Worm (Caenorhabditis elegans) whole organism, early embryonic: ENCODE measurements around the gene F22E12.3.

Source experiments
- ama-1 ChIP-seq: fragments of 150-350 bp; optimal IDR thresholded peaks from 2 replicates; lab custom pipeline; 2014
- ceh-13 ChIP-seq: fragments of 200-800 bp; sonication (Bioruptor generic); optimal IDR thresholded peaks from 2 replicates; lab custom pipeline; 2018; ENCODE audit warnings: mild to moderate bottlenecking, missing genetic modification characterization, missing compliant biosample characterization
- ceh-36 ChIP-seq: sonication (generic microtip); optimal IDR thresholded peaks from 2 replicates; lab custom pipeline; 2016; ENCODE audit warnings: missing genetic modification characterization, inconsistent platforms, missing compliant biosample characterization
- flt-1 ChIP-seq: fragments of 200-800 bp; sonication (Bioruptor generic); IDR thresholded peaks from 2 replicates; pipeline ENCODE4 v1.3.6; 2022; ENCODE audit warnings: missing genetic modification characterization, missing compliant biosample characterization
- scrt-1 ChIP-seq: fragments of 200-800 bp; sonication (Bioruptor generic); IDR thresholded peaks from 2 replicates; pipeline ENCODE4 v1.3.6; 2022; ENCODE audit warnings: missing genetic modification characterization, missing compliant biosample characterization
- tbx-11 ChIP-seq: fragments of 200-800 bp; sonication (Bioruptor generic); IDR thresholded peaks from 2 replicates; pipeline ENCODE4 v1.3.6; 2022; ENCODE audit warnings: missing genetic modification characterization, missing compliant biosample characterization
- tbx-37 ChIP-seq: fragments of 200-800 bp; sonication (Bioruptor generic); conservative IDR thresholded peaks from 2 replicates; pipeline ENCODE4 v1.3.6; 2022; ENCODE audit warnings: missing genetic modification reagents, missing genetic modification characterization, missing compliant biosample characterization

ce11 chrV:10483995-10484394 lies 20.8 kb upstream of the F22E12.3 start:
- TF ChIP-seq ceh-13 (GFP tag; lab: Kevin White, UChicago) (no peak), flt-1 (GFP tag; lab: Robert Waterston, UW) (no peak), tbx-37 (GFP tag; lab: Robert Waterston, UW) (no peak), scrt-1 (GFP tag; lab: Robert Waterston, UW) (no peak), tbx-11 (no peak), ama-1 (lab: Kevin White, UChicago) (no peak), ceh-36 (tag; lab: Kevin White, UChicago) (no peak)
